Fruit fly (Drosophila melanogaster) whole organism, adult: ENCODE measurements around the gene slgA.
A peak's percentile ranks its signal among the peaks of the same experiment; 100 is the strongest.

ENCODE experiments used
- CG11617 ChIP-seq: fragments of 200-800 bp; sonication (Bioruptor generic); optimal IDR thresholded peaks from 2 replicates; lab custom pipeline; 2017; ENCODE audit warnings: mild to moderate bottlenecking, missing biosample characterization, missing genetic modification reagents, missing genetic modification characterization
- CG12768 ChIP-seq: fragments of 200-800 bp; sonication (Bioruptor generic); optimal IDR thresholded peaks from 2 replicates; lab custom pipeline; 2017; ENCODE audit warnings: missing biosample characterization, missing genetic modification characterization, mild to moderate bottlenecking, moderate library complexity, missing genetic modification reagents
- CG14711 ChIP-seq: fragments of 200-800 bp; sonication (Bioruptor generic); optimal IDR thresholded peaks from 2 replicates; lab custom pipeline; 2018; ENCODE audit warnings: missing biosample characterization, mild to moderate bottlenecking, missing genetic modification characterization, moderate library complexity
- CG1620 ChIP-seq: fragments of 200-800 bp; sonication (Bioruptor generic); optimal IDR thresholded peaks from 2 replicates; lab custom pipeline; 2016; ENCODE audit warnings: missing biosample characterization, missing genetic modification characterization
- CG33017 ChIP-seq: fragments of 200-800 bp; sonication (Bioruptor generic); optimal IDR thresholded peaks from 2 replicates; lab custom pipeline; 2018; ENCODE audit warnings: missing biosample characterization, mild to moderate bottlenecking, missing genetic modification characterization, moderate library complexity
- CG5204 ChIP-seq: fragments of 200-800 bp; sonication (Bioruptor generic); optimal IDR thresholded peaks from 2 replicates; lab custom pipeline; 2016; ENCODE audit warnings: missing biosample characterization, missing genetic modification characterization
- CG7045 ChIP-seq: fragments of 200-800 bp; sonication (Bioruptor generic); optimal IDR thresholded peaks from 2 replicates; lab custom pipeline; 2017; ENCODE audit warnings: missing biosample characterization, mild to moderate bottlenecking, missing genetic modification characterization
- CG7101 ChIP-seq: fragments of 200-800 bp; sonication (Bioruptor generic); optimal IDR thresholded peaks from 2 replicates; lab custom pipeline; 2018; ENCODE audit warnings: missing biosample characterization, mild to moderate bottlenecking, missing genetic modification characterization, moderate library complexity
- Clk ChIP-seq: fragments of 200-800 bp; sonication (Bioruptor generic); optimal IDR thresholded peaks from 2 replicates; lab custom pipeline; 2017; ENCODE audit warnings: missing biosample characterization, missing genetic modification characterization
- Crg-1 ChIP-seq: fragments of 200-800 bp; sonication (Bioruptor generic); optimal IDR thresholded peaks from 2 replicates; lab custom pipeline; 2016; ENCODE audit warnings: missing biosample characterization, missing genetic modification characterization
- Hr96 ChIP-seq: fragments of 200-800 bp; sonication (Bioruptor generic); optimal IDR thresholded peaks from 2 replicates; lab custom pipeline; 2016; ENCODE audit warnings: missing biosample characterization, missing genetic modification characterization
- Mnt ChIP-seq: fragments of 200-800 bp; sonication (Bioruptor generic); optimal IDR thresholded peaks from 2 replicates; lab custom pipeline; 2016; ENCODE audit warnings: missing biosample characterization, mild to moderate bottlenecking, missing genetic modification characterization
- bab1 ChIP-seq: fragments of 200-800 bp; sonication (Bioruptor generic); optimal IDR thresholded peaks from 3 replicates; lab custom pipeline; 2019; ENCODE audit warnings: missing biosample characterization, mild to moderate bottlenecking, missing genetic modification characterization, moderate library complexity
- cic ChIP-seq: fragments of 200-800 bp; sonication (Bioruptor generic); optimal IDR thresholded peaks from 2 replicates; lab custom pipeline; 2017; ENCODE audit warnings: missing biosample characterization, mild to moderate bottlenecking, missing genetic modification characterization, moderate library complexity
- cnc ChIP-seq, 2 experiments: fragments of >200 bp; optimal IDR thresholded peaks; 2 replicates each; lab custom pipeline; 2017
- kay ChIP-seq: fragments of 200-800 bp; sonication (Bioruptor generic); peaks from one replicate; lab custom pipeline; 2016; ENCODE audit warnings: missing biosample characterization, missing genetic modification characterization, borderline replicate concordance
- ovo ChIP-seq: fragments of 200-800 bp; sonication (Bioruptor generic); optimal IDR thresholded peaks from 2 replicates; lab custom pipeline; 2016; ENCODE audit warnings: missing biosample characterization, missing genetic modification characterization
- pad ChIP-seq: fragments of 200-800 bp; sonication (Bioruptor generic); optimal IDR thresholded peaks from 3 replicates; lab custom pipeline; 2017; ENCODE audit warnings: missing biosample characterization, missing genetic modification characterization, mild to moderate bottlenecking, moderate library complexity, missing genetic modification reagents
- tj ChIP-seq: fragments of 200-800 bp; sonication (Bioruptor generic); optimal IDR thresholded peaks from 3 replicates; lab custom pipeline; 2017; ENCODE audit warnings: missing biosample characterization, mild to moderate bottlenecking, missing genetic modification characterization, moderate library complexity
- toe ChIP-seq: fragments of 200-800 bp; sonication (Bioruptor generic); optimal IDR thresholded peaks from 2 replicates; lab custom pipeline; 2016; ENCODE audit warnings: missing biosample characterization, missing genetic modification characterization

The slgA gene

DNA sequence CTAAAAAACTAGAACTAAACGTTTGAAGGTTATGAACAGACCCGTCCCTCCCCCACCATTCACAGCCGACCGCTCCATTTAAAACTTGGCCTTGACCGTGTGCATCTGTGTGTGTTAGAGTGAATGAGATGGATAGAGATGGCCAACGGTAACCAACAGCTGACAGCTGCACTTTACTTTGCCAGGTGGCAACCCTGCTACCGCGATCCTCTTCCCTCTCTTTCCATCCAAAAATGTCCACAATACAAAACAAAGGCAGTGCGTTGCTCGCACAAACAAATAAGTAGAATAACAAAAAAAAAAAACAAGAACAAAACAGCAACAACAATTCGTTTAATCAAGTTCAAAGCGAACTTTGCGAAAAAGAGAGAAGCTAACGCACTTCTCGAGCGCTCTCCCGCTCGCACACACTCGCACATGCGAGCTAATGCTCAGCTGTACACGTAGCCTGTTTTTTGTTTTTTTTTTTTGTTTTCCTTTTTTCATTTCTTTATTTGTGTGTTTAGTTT, 5.3 kb upstream of the slgA start:
- TF ChIP-seq Crg-1 (GFP tag; lab: Kevin White, UChicago): no peak
- peak; percentile 94 for TF ChIP-seq ovo
- TF ChIP-seq cic (GFP tag; lab: Kevin White, UChicago): peak; percentile 69
- TF ChIP-seq CG7045 (GFP tag; lab: Kevin White, UChicago): no peak
- no peak for TF ChIP-seq Hr96 (GFP tag; lab: Kevin White, UChicago)
- no peak for TF ChIP-seq CG11617 (GFP tag; lab: Kevin White, UChicago)
- TF ChIP-seq CG5204 (GFP tag; lab: Kevin White, UChicago): no peak
- TF ChIP-seq CG1620 (GFP tag; lab: Kevin White, UChicago): peak; percentile 21
- no peak for TF ChIP-seq CG33017 (tag; lab: Kevin White, UChicago)
- peak; percentile 78 for TF ChIP-seq CG14711 (tag; lab: Kevin White, UChicago)
- peak; percentile 73 for TF ChIP-seq Mnt
- TF ChIP-seq CG7101 (tag; lab: Kevin White, UChicago): peak; percentile 20
- TF ChIP-seq kay (GFP tag; lab: Kevin White, UChicago): no peak
- TF ChIP-seq CG12768 (GFP tag; lab: Kevin White, UChicago): no peak
- peak; percentile 93 for TF ChIP-seq tj (GFP tag; lab: Kevin White, UChicago)
- TF ChIP-seq toe (GFP tag; lab: Kevin White, UChicago): no peak
- TF ChIP-seq pad: peak; percentile 3
- TF ChIP-seq cnc (optimal IDR thresholded peaks at IDR 0.05; lab: Kevin White, UChicago): no peak
- TF ChIP-seq bab1 (GFP tag; lab: Kevin White, UChicago): no peak
- no peak for TF ChIP-seq Clk (GFP tag; lab: Kevin White, UChicago)

DNA sequence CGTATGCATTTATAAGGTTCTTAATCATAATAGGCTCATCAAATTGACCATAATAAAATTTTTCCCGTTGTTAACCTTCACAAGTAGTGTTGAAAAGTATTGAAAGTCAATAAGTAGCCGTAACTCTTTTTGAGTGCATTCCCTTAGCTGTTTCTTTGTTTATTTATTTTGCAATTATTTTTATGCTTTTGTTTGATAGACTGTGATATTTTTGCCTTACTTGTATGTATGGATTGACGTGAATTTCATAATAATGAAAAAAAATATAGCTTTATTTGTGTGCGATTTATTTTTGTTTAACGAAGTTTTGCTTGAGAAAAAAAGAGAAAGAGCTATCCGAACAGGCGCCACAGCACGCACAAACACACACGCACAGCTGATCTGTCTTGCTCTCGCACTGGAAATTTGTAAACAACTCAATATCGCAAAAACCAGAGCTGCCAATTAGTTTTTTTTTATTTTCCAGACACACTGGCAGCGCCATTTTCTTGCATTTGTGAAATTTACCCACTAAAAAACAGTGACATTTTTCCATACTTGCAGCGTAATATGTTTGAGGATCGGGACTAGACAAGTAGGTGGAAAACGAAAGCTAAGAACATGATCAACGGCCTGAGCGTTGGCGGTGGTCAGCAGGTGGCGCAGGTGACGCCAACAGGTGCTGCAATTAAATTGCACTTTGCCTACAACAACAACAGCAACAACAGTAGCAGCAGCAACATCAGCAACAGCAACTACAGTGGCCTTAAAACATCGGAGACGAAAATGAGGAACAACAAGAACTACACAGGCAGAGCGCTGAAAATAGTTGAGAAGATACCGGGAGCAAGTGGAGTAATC, 4.4 kb upstream of the slgA start:
- peak; percentile 5 for TF ChIP-seq CG5204 (GFP tag; lab: Kevin White, UChicago)
- TF ChIP-seq cic (GFP tag; lab: Kevin White, UChicago): no peak
- no peak for TF ChIP-seq kay (GFP tag; lab: Kevin White, UChicago)
- no peak for TF ChIP-seq Clk (GFP tag; lab: Kevin White, UChicago)
- no peak for TF ChIP-seq toe (GFP tag; lab: Kevin White, UChicago)
- TF ChIP-seq Mnt: peak; percentile 21
- no peak for TF ChIP-seq Crg-1 (GFP tag; lab: Kevin White, UChicago)
- TF ChIP-seq CG33017 (tag; lab: Kevin White, UChicago): no peak
- TF ChIP-seq ovo: peak; percentile 6
- TF ChIP-seq CG11617 (GFP tag; lab: Kevin White, UChicago): no peak
- no peak for TF ChIP-seq pad
- no peak for TF ChIP-seq CG14711 (tag; lab: Kevin White, UChicago)
- TF ChIP-seq CG7101 (tag; lab: Kevin White, UChicago): peak; percentile 14
- no peak for TF ChIP-seq bab1 (GFP tag; lab: Kevin White, UChicago)
- TF ChIP-seq CG1620 (GFP tag; lab: Kevin White, UChicago): peak; percentile 27
- TF ChIP-seq tj (GFP tag; lab: Kevin White, UChicago): peak; percentile 30
- no peak for TF ChIP-seq Hr96 (GFP tag; lab: Kevin White, UChicago)
- no peak for TF ChIP-seq cnc (optimal IDR thresholded peaks at IDR 0.05; lab: Kevin White, UChicago)
- TF ChIP-seq CG12768 (GFP tag; lab: Kevin White, UChicago): peak; percentile 24
- TF ChIP-seq CG7045 (GFP tag; lab: Kevin White, UChicago): no peak

DNA sequence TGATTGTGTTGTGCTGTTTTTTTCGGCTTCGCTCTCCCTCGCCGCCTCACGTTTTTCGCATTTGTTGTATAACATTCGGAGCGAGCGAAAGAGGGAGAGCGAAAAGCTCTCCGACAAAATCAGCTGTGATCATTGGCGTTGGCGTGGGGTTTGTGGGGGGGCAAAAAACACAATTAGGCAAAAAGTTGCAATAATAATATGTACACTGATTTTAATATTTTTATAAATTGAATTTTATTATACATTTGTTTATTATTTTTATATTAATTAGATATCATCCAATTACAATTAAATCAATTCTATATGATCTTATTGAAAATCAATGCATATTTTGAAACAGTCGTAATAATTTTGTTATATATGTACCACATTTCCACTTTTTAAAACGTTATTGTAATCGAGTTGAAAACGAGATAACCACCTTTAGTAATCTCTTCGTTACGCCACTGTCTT, 1.8 kb downstream of the slgA start:
- TF ChIP-seq Hr96 (GFP tag; lab: Kevin White, UChicago) (no peak), CG14711 (tag; lab: Kevin White, UChicago) (peak; percentile 55), cic (GFP tag; lab: Kevin White, UChicago) (no peak), CG33017 (tag; lab: Kevin White, UChicago) (peak; percentile 26), Mnt (peak; percentile 17), CG7045 (GFP tag; lab: Kevin White, UChicago) (no peak), bab1 (GFP tag; lab: Kevin White, UChicago) (peak; percentile 84), toe (GFP tag; lab: Kevin White, UChicago) (no peak), Clk (GFP tag; lab: Kevin White, UChicago) (no peak), kay (GFP tag; lab: Kevin White, UChicago) (no peak), CG1620 (GFP tag; lab: Kevin White, UChicago) (no peak), CG12768 (GFP tag; lab: Kevin White, UChicago) (no peak), tj (GFP tag; lab: Kevin White, UChicago) (peak; percentile 16), CG7101 (tag; lab: Kevin White, UChicago) (peak; percentile 35), Crg-1 (GFP tag; lab: Kevin White, UChicago) (peak; percentile 1)

DNA sequence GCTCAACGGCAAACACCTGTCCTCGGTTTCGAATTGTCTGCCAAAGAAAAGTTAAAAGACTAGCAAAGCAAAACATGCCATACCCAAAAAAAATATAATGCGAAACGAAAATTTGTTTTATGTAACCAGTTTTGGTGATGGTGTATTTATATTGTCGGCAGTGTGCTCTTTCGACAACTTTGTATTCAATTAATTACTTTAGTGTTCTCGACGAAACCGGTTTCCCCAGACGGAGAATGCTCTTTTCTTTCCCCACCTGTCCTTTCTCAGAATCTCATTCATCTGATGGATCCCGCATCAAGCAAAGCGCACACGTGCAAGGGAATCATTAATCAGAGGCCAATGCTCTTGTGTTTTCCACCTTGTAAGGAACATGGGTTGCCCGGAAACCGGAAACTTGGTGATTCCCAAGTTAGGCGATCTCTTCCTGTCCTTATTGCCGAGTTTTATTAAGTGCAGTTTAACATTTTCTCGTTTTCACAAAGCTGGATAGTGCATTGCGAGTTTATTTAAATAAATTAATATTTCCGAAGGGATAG, 4.6 kb downstream of the slgA start:
- TF ChIP-seq CG7045 (GFP tag; lab: Kevin White, UChicago) (no peak), CG12768 (GFP tag; lab: Kevin White, UChicago) (no peak), CG11617 (GFP tag; lab: Kevin White, UChicago) (no peak), CG33017 (tag; lab: Kevin White, UChicago) (no peak), cic (GFP tag; lab: Kevin White, UChicago) (no peak), Crg-1 (GFP tag; lab: Kevin White, UChicago) (no peak), CG5204 (GFP tag; lab: Kevin White, UChicago) (no peak), ovo (no peak), bab1 (GFP tag; lab: Kevin White, UChicago) (no peak), CG1620 (GFP tag; lab: Kevin White, UChicago) (no peak), cnc (optimal IDR thresholded peaks at IDR 0.05; lab: Kevin White, UChicago) (no peak), toe (GFP tag; lab: Kevin White, UChicago) (no peak), Mnt (no peak), CG14711 (tag; lab: Kevin White, UChicago) (no peak)
